Worm (Caenorhabditis elegans) whole organism, L2 larva: Measurements from ENCODE around the gene srw-62.

ENCODE experiments used
- C34F6.9 ChIP-seq: fragments of 150-350 bp; optimal IDR thresholded peaks from 2 replicates; lab custom pipeline; 2014; ENCODE audit warnings: missing biosample characterization, missing genetic modification characterization
- Y55F3AM.14 ChIP-seq: fragments of 200-800 bp; sonication (Bioruptor generic); optimal IDR thresholded peaks from 2 replicates; lab custom pipeline; 2018; ENCODE audit warnings: mild to moderate bottlenecking, missing genetic modification characterization, missing compliant biosample characterization
- ZK546.5 ChIP-seq: sonication (generic microtip); optimal IDR thresholded peaks from 2 replicates; lab custom pipeline; 2017; ENCODE audit warnings: missing biosample characterization, missing genetic modification characterization
- alr-1 ChIP-seq: fragments of 150-350 bp; optimal IDR thresholded peaks from 2 replicates; lab custom pipeline; 2014; ENCODE audit warnings: missing biosample characterization, missing genetic modification characterization
- ama-1 ChIP-seq: fragments of 150-350 bp; optimal IDR thresholded peaks from 2 replicates; lab custom pipeline; 2018; ENCODE audit warnings: inconsistent platforms
- blmp-1 ChIP-seq: sonication (generic microtip); optimal IDR thresholded peaks from 2 replicates; lab custom pipeline; 2017; ENCODE audit warnings: missing genetic modification characterization, mild to moderate bottlenecking, missing compliant biosample characterization, antibody characterized with exemption, moderate library complexity; ENCODE audit not compliant: insufficient read depth
- crh-2 ChIP-seq: sonication (generic microtip); optimal IDR thresholded peaks from 2 replicates; lab custom pipeline; 2017; ENCODE audit warnings: missing biosample characterization, missing genetic modification characterization
- dmd-4 ChIP-seq: sonication (generic microtip); optimal IDR thresholded peaks from 2 replicates; lab custom pipeline; 2017; ENCODE audit warnings: missing biosample characterization, missing genetic modification characterization
- egl-27 ChIP-seq: sonication (generic microtip); optimal IDR thresholded peaks from 3 replicates; lab custom pipeline; 2017; ENCODE audit warnings: missing biosample characterization, missing genetic modification reagents, missing genetic modification characterization
- elt-1 ChIP-seq: fragments of 150-350 bp; optimal IDR thresholded peaks from 2 replicates; lab custom pipeline; 2014; ENCODE audit warnings: missing biosample characterization, missing genetic modification characterization
- elt-3 ChIP-seq: sonication (generic microtip); optimal IDR thresholded peaks from 2 replicates; lab custom pipeline; 2017; ENCODE audit warnings: missing biosample characterization, missing genetic modification characterization
- gmeb-1 ChIP-seq: fragments of 150-350 bp; optimal IDR thresholded peaks from 2 replicates; lab custom pipeline; 2014; ENCODE audit warnings: missing biosample characterization, missing genetic modification characterization
- lin-11 ChIP-seq: fragments of 150-350 bp; sonication (generic microtip); optimal IDR thresholded peaks from 2 replicates; lab custom pipeline; 2014; ENCODE audit warnings: missing biosample characterization, missing genetic modification characterization, inconsistent platforms, mixed read lengths
- lin-13 ChIP-seq: fragments of 150-350 bp; optimal IDR thresholded peaks from 2 replicates; lab custom pipeline; 2014; ENCODE audit warnings: missing biosample characterization, missing genetic modification reagents, missing genetic modification characterization
- lin-39 ChIP-seq: fragments of 150-350 bp; optimal IDR thresholded peaks from 2 replicates; lab custom pipeline; 2014; ENCODE audit warnings: missing biosample characterization, missing genetic modification reagents, missing genetic modification characterization
- lsy-2 ChIP-seq, 2 experiments: fragments of 150-350 bp in 1 of 2; sonication (generic microtip) in 1 of 2; optimal IDR thresholded peaks; 2 replicates each; lab custom pipeline; 2014 to 2017; ENCODE audit warnings: missing biosample characterization in 2 of 2, missing genetic modification characterization in 2 of 2
- mab-5 ChIP-seq: fragments of 150-350 bp; optimal IDR thresholded peaks from 2 replicates; lab custom pipeline; 2014; ENCODE audit warnings: missing biosample characterization, missing genetic modification characterization
- mdl-1 ChIP-seq, 2 experiments: fragments of 150-350 bp in 1 of 2; sonication (generic microtip) in 1 of 2; optimal IDR thresholded peaks; 2 replicates each; lab custom pipeline; 2017; ENCODE audit warnings: missing biosample characterization in 2 of 2, missing genetic modification characterization in 2 of 2
- nhr-10 ChIP-seq: sonication (generic microtip); optimal IDR thresholded peaks from 2 replicates; lab custom pipeline; 2017; ENCODE audit warnings: missing biosample characterization, missing genetic modification characterization
- nhr-12 ChIP-seq: fragments of 150-350 bp; optimal IDR thresholded peaks from 2 replicates; lab custom pipeline; 2014; ENCODE audit warnings: missing biosample characterization, missing genetic modification characterization
- nhr-21 ChIP-seq: fragments of 150-350 bp; optimal IDR thresholded peaks from 2 replicates; lab custom pipeline; 2014; ENCODE audit warnings: missing biosample characterization, missing genetic modification characterization
- nhr-23 ChIP-seq: fragments of 150-350 bp; optimal IDR thresholded peaks from 2 replicates; lab custom pipeline; 2014; ENCODE audit warnings: missing biosample characterization, missing genetic modification reagents, missing genetic modification characterization
- nhr-237 ChIP-seq: fragments of 150-350 bp; optimal IDR thresholded peaks from 2 replicates; lab custom pipeline; 2014; ENCODE audit warnings: missing biosample characterization, missing genetic modification characterization
- nhr-6 ChIP-seq: fragments of 150-350 bp; optimal IDR thresholded peaks from 2 replicates; lab custom pipeline; 2014; ENCODE audit warnings: missing biosample characterization, missing genetic modification characterization
- nhr-77 ChIP-seq: fragments of 150-350 bp; optimal IDR thresholded peaks from 2 replicates; lab custom pipeline; 2014; ENCODE audit warnings: missing biosample characterization, missing genetic modification characterization
- peb-1 ChIP-seq: fragments of 150-350 bp; optimal IDR thresholded peaks from 2 replicates; lab custom pipeline; 2014; ENCODE audit warnings: missing biosample characterization, missing genetic modification characterization
- sma-3 ChIP-seq: sonication (generic microtip); optimal IDR thresholded peaks from 2 replicates; lab custom pipeline; 2016; ENCODE audit warnings: missing genetic modification reagents, missing genetic modification characterization, missing compliant biosample characterization
- sma-9 ChIP-seq, 2 experiments: fragments of 150-350 bp in 1 of 2; sonication (generic microtip) in 1 of 2; optimal IDR thresholded peaks; 2 replicates each; lab custom pipeline; 2014 to 2016; ENCODE audit warnings: missing genetic modification characterization in 2 of 2, mild to moderate bottlenecking in 1 of 2, missing biosample characterization in 1 of 2, missing compliant biosample characterization in 1 of 2, missing genetic modification reagents in 1 of 2, moderate library complexity in 1 of 2
- unc-39 ChIP-seq: fragments of 150-350 bp; optimal IDR thresholded peaks from 2 replicates; lab custom pipeline; 2014; ENCODE audit warnings: missing biosample characterization, missing genetic modification characterization
- unc-55 ChIP-seq: fragments of 150-350 bp; sonication (generic microtip); optimal IDR thresholded peaks from 3 replicates; lab custom pipeline; 2014; ENCODE audit warnings: missing biosample characterization, missing genetic modification reagents, missing genetic modification characterization
- unc-62 ChIP-seq: fragments of 150-350 bp; optimal IDR thresholded peaks from 2 replicates; lab custom pipeline; 2014; ENCODE audit warnings: missing biosample characterization, missing genetic modification reagents, missing genetic modification characterization
- ztf-1 ChIP-seq: fragments of 200-800 bp; sonication (Bioruptor generic); conservative IDR thresholded peaks from 2 replicates; pipeline ENCODE4 v1.3.6; 2022; ENCODE audit warnings: missing genetic modification characterization, missing compliant biosample characterization
- ztf-4 ChIP-seq: fragments of 150-350 bp; optimal IDR thresholded peaks from 2 replicates; lab custom pipeline; 2014; ENCODE audit warnings: missing biosample characterization, missing genetic modification characterization

Gene srw-62

ce11 chrII:7817580-7817979 lies 7.6 kb upstream of the srw-62 start:
- TF ChIP-seq sma-3: no peak
- no peak for TF ChIP-seq nhr-10 (tag; lab: Kevin White, UChicago)
- TF ChIP-seq elt-1: no peak
- no peak for TF ChIP-seq unc-55 (GFP tag; lab: Kevin White, UChicago)
- TF ChIP-seq ztf-1 (GFP tag; lab: Robert Waterston, UW): no peak
- no peak for TF ChIP-seq lin-11
- no peak for TF ChIP-seq blmp-1 (tag; lab: Kevin White, UChicago)
- TF ChIP-seq nhr-77 (tag; lab: Kevin White, UChicago): no peak
- TF ChIP-seq mdl-1 (tag; optimal IDR thresholded peaks at IDR 0.05; lab: Kevin White, UChicago): no peak
- TF ChIP-seq nhr-23 (tag; lab: Kevin White, UChicago): no peak
- no peak for TF ChIP-seq nhr-21
- no peak for TF ChIP-seq ztf-4 (tag; lab: Kevin White, UChicago)
- no peak for TF ChIP-seq gmeb-1 (tag; lab: Kevin White, UChicago)
- no peak for TF ChIP-seq elt-3 (tag; lab: Kevin White, UChicago)
- TF ChIP-seq sma-9 (GFP tag; optimal IDR thresholded peaks at IDR 0.05; lab: Kevin White, UChicago): no peak
- TF ChIP-seq sma-9 (tag; optimal IDR thresholded peaks at IDR 0.05; lab: Kevin White, UChicago): no peak
- TF ChIP-seq unc-39 (tag; lab: Kevin White, UChicago): no peak
- TF ChIP-seq nhr-6: no peak
- TF ChIP-seq nhr-12 (tag; lab: Kevin White, UChicago): no peak

- TF ChIP-seq ama-1 (lab: Kevin White, UChicago): no peak
- TF ChIP-seq sma-9 (GFP tag; optimal IDR thresholded peaks at IDR 0.05; lab: Kevin White, UChicago): no peak
- no peak for TF ChIP-seq sma-9 (tag; optimal IDR thresholded peaks at IDR 0.05; lab: Kevin White, UChicago)
- TF ChIP-seq unc-39 (tag; lab: Kevin White, UChicago): no peak
- TF ChIP-seq lin-39 (tag; lab: Kevin White, UChicago): no peak
- TF ChIP-seq crh-2 (tag; lab: Kevin White, UChicago): no peak
- no peak for TF ChIP-seq ztf-1 (GFP tag; lab: Robert Waterston, UW)
- no peak for TF ChIP-seq dmd-4
- TF ChIP-seq C34F6.9: no peak
- TF ChIP-seq lin-13 (GFP tag; lab: Kevin White, UChicago): no peak
- TF ChIP-seq mdl-1 (tag; optimal IDR thresholded peaks at IDR 0.05; lab: Kevin White, UChicago): no peak
- TF ChIP-seq mab-5 (tag; lab: Kevin White, UChicago): no peak
- TF ChIP-seq peb-1 (tag; lab: Kevin White, UChicago): no peak
These were observed 5.8 kb upstream of the srw-62 start for ce11 chrII:7819359-7819758.

- no peak for TF ChIP-seq ztf-1 (GFP tag; lab: Robert Waterston, UW)
- TF ChIP-seq mdl-1 (tag; optimal IDR thresholded peaks at IDR 0.05; lab: Kevin White, UChicago): no peak
- TF ChIP-seq unc-62: no peak
- no peak for TF ChIP-seq egl-27 (tag; lab: Kevin White, UChicago)
- TF ChIP-seq unc-39 (tag; lab: Kevin White, UChicago): no peak
- no peak for TF ChIP-seq nhr-237 (tag; lab: Kevin White, UChicago)
- TF ChIP-seq unc-55 (GFP tag; lab: Kevin White, UChicago): no peak
These were observed 2.8 kb upstream of the srw-62 start, which contains the start of gene irld-47 for ce11 chrII:7822454-7822853. Gene irld-47 (minus strand): TSS chrII:7822554.

- TF ChIP-seq alr-1 (tag; lab: Kevin White, UChicago) (no peak), nhr-237 (tag; lab: Kevin White, UChicago) (no peak), ZK546.5 (tag; lab: Kevin White, UChicago) (no peak), peb-1 (tag; lab: Kevin White, UChicago) (no peak), nhr-21 (no peak), elt-3 (tag; lab: Kevin White, UChicago) (no peak), lsy-2 (tag; optimal IDR thresholded peaks at IDR 0.05; lab: Kevin White, UChicago) (no peak), nhr-10 (tag; lab: Kevin White, UChicago) (no peak), C34F6.9 (no peak), nhr-12 (tag; lab: Kevin White, UChicago) (no peak), crh-2 (tag; lab: Kevin White, UChicago) (no peak)
These were observed 2.7 kb downstream of the srw-62 start for ce11 chrII:7827883-7828282.

ce11 chrII:7829616-7830015 lies 4.4 kb downstream of the srw-62 start:
- no peak for TF ChIP-seq egl-27 (tag; lab: Kevin White, UChicago)
- no peak for TF ChIP-seq ztf-1 (GFP tag; lab: Robert Waterston, UW)
- TF ChIP-seq unc-55 (GFP tag; lab: Kevin White, UChicago): no peak
- TF ChIP-seq Y55F3AM.14 (GFP tag; lab: Kevin White, UChicago): no peak
